Worm (Caenorhabditis elegans) whole organism, late embryonic: Measurements from ENCODE around the gene C35A5.5.

Experiments
- C38D4.7 ChIP-seq: fragments of 200-800 bp; sonication (Bioruptor generic); optimal IDR thresholded peaks from 2 replicates; lab custom pipeline; 2018; ENCODE audit warnings: mild to moderate bottlenecking, missing genetic modification characterization, moderate library complexity, missing compliant biosample characterization
- K02D7.2 ChIP-seq: sonication (generic microtip); optimal IDR thresholded peaks from 2 replicates; lab custom pipeline; 2017; ENCODE audit warnings: mild to moderate bottlenecking, missing genetic modification characterization, missing compliant biosample characterization
- Y22D7AL.16 ChIP-seq: sonication (generic microtip); optimal IDR thresholded peaks from 2 replicates; lab custom pipeline; 2016; ENCODE audit warnings: missing genetic modification characterization, missing compliant biosample characterization
- ahr-1 ChIP-seq: sonication (generic microtip); optimal IDR thresholded peaks from 2 replicates; lab custom pipeline; 2016; ENCODE audit warnings: missing genetic modification characterization, missing compliant biosample characterization
- ama-1 ChIP-seq: fragments of 150-350 bp; optimal IDR thresholded peaks from 2 replicates; lab custom pipeline; 2014
- ceh-18 ChIP-seq: sonication (generic microtip); optimal IDR thresholded peaks from 2 replicates; lab custom pipeline; 2016; ENCODE audit warnings: missing genetic modification characterization, missing compliant biosample characterization
- ceh-19 ChIP-seq: fragments of 200-800 bp; sonication (Bioruptor generic); optimal IDR thresholded peaks from 2 replicates; lab custom pipeline; 2018; ENCODE audit warnings: mild to moderate bottlenecking, missing genetic modification characterization, missing compliant biosample characterization
- ceh-2 ChIP-seq: sonication (generic microtip); optimal IDR thresholded peaks from 2 replicates; lab custom pipeline; 2016; ENCODE audit warnings: missing genotype, missing genetic modification characterization, missing compliant biosample characterization
- ceh-24 ChIP-seq: sonication (generic microtip); optimal IDR thresholded peaks from 2 replicates; lab custom pipeline; 2016; ENCODE audit warnings: mild to moderate bottlenecking, missing genetic modification characterization, missing compliant biosample characterization
- ceh-34 ChIP-seq: sonication (generic microtip); optimal IDR thresholded peaks from 2 replicates; lab custom pipeline; 2016; ENCODE audit warnings: mild to moderate bottlenecking, missing genetic modification characterization, missing compliant biosample characterization
- ceh-45 ChIP-seq: fragments of 200-800 bp; sonication (Bioruptor generic); IDR thresholded peaks from 2 replicates; pipeline ENCODE4 v1.3.6; 2022; ENCODE audit warnings: missing genetic modification reagents, missing genetic modification characterization, missing compliant biosample characterization
- ceh-6 ChIP-seq: fragments of 200-800 bp; sonication (Bioruptor generic); optimal IDR thresholded peaks from 2 replicates; lab custom pipeline; 2018; ENCODE audit warnings: mild to moderate bottlenecking, missing genetic modification characterization, missing compliant biosample characterization
- ceh-9 ChIP-seq: sonication (generic microtip); optimal IDR thresholded peaks from 2 replicates; lab custom pipeline; 2016; ENCODE audit warnings: mild to moderate bottlenecking, missing genetic modification characterization, inconsistent platforms, missing compliant biosample characterization
- che-1 ChIP-seq: sonication (generic microtip); optimal IDR thresholded peaks from 2 replicates; lab custom pipeline; 2016; ENCODE audit warnings: mild to moderate bottlenecking, missing genetic modification characterization, missing compliant biosample characterization
- elt-2 ChIP-seq: sonication (generic microtip); optimal IDR thresholded peaks from 2 replicates; lab custom pipeline; 2016; ENCODE audit warnings: missing genetic modification reagents, missing genetic modification characterization, missing compliant biosample characterization
- elt-4 ChIP-seq: sonication (generic microtip); optimal IDR thresholded peaks from 2 replicates; lab custom pipeline; 2016; ENCODE audit warnings: missing genetic modification characterization, missing compliant biosample characterization
- eyg-1 ChIP-seq: sonication (generic microtip); optimal IDR thresholded peaks from 2 replicates; lab custom pipeline; 2016; ENCODE audit warnings: missing genotype, missing genetic modification characterization, missing compliant biosample characterization
- hlh-30 ChIP-seq: sonication (generic microtip); optimal IDR thresholded peaks from 2 replicates; lab custom pipeline; 2017; ENCODE audit warnings: antibody characterized with exemption, missing genetic modification characterization, missing compliant biosample characterization; ENCODE audit not compliant: insufficient read depth
- lim-6 ChIP-seq: sonication (generic microtip); optimal IDR thresholded peaks from 2 replicates; lab custom pipeline; 2016; ENCODE audit warnings: missing genetic modification characterization, missing compliant biosample characterization
- lin-11 ChIP-seq: fragments of 200-800 bp; sonication (Bioruptor generic); optimal IDR thresholded peaks from 2 replicates; lab custom pipeline; 2018; ENCODE audit warnings: mild to moderate bottlenecking, missing genetic modification characterization, missing compliant biosample characterization
- madf-2 ChIP-seq: sonication (generic microtip); optimal IDR thresholded peaks from 2 replicates; lab custom pipeline; 2017; ENCODE audit warnings: missing genetic modification characterization, missing compliant biosample characterization
- mec-3 ChIP-seq: sonication (generic microtip); optimal IDR thresholded peaks from 2 replicates; lab custom pipeline; 2016; ENCODE audit warnings: borderline replicate concordance, missing genetic modification characterization, missing compliant biosample characterization
- nfya-1 ChIP-seq: sonication (generic microtip); optimal IDR thresholded peaks from 2 replicates; lab custom pipeline; 2017; ENCODE audit warnings: missing genetic modification characterization, mild to moderate bottlenecking, missing compliant biosample characterization, antibody characterized with exemption, moderate library complexity
- nhr-232 ChIP-seq: sonication (generic microtip); optimal IDR thresholded peaks from 2 replicates; lab custom pipeline; 2016; ENCODE audit warnings: missing genetic modification characterization, missing compliant biosample characterization
- odd-2 ChIP-seq: sonication (generic microtip); optimal IDR thresholded peaks from 2 replicates; lab custom pipeline; 2017; ENCODE audit warnings: antibody characterized with exemption, mild to moderate bottlenecking, missing genetic modification characterization, missing compliant biosample characterization
- pag-3 ChIP-seq: sonication (generic microtip); optimal IDR thresholded peaks from 2 replicates; lab custom pipeline; 2016; ENCODE audit warnings: missing compliant biosample characterization, missing genetic modification characterization, borderline replicate concordance
- pat-9 ChIP-seq: fragments of 200-800 bp; sonication (Bioruptor generic); optimal IDR thresholded peaks from 2 replicates; lab custom pipeline; 2018; ENCODE audit warnings: mild to moderate bottlenecking, missing genetic modification characterization, moderate library complexity, missing compliant biosample characterization
- rnt-1 ChIP-seq: sonication (generic microtip); optimal IDR thresholded peaks from 2 replicates; lab custom pipeline; 2016; ENCODE audit warnings: missing genetic modification characterization, missing compliant biosample characterization
- syd-9 ChIP-seq: sonication (generic microtip); optimal IDR thresholded peaks from 2 replicates; lab custom pipeline; 2016; ENCODE audit warnings: mild to moderate bottlenecking, missing genetic modification characterization, moderate library complexity, missing compliant biosample characterization
- tbx-2 ChIP-seq: sonication (generic microtip); optimal IDR thresholded peaks from 2 replicates; lab custom pipeline; 2016; ENCODE audit warnings: missing genetic modification characterization, missing compliant biosample characterization
- tbx-7 ChIP-seq: sonication (generic microtip); optimal IDR thresholded peaks from 2 replicates; lab custom pipeline; 2016; ENCODE audit warnings: missing genotype, missing genetic modification characterization, missing compliant biosample characterization
- unc-55 ChIP-seq: sonication (generic microtip); optimal IDR thresholded peaks from 2 replicates; lab custom pipeline; 2017; ENCODE audit warnings: missing biosample characterization, missing genetic modification reagents, missing genetic modification characterization
- unc-86 ChIP-seq: sonication (generic microtip); optimal IDR thresholded peaks from 2 replicates; lab custom pipeline; 2016; ENCODE audit warnings: missing genetic modification characterization, missing compliant biosample characterization
- ztf-16 ChIP-seq: sonication (generic microtip); optimal IDR thresholded peaks from 2 replicates; lab custom pipeline; 2017; ENCODE audit warnings: missing genetic modification characterization, missing compliant biosample characterization

The C35A5.5 gene

ce11 chrV:10539114-10539513 is 33.5 kb downstream of the C35A5.5 start, which contains the start of gene F25D1.8:
Gene F25D1.8 (plus strand): TSS chrV:10539414.
- no peak for TF ChIP-seq K02D7.2 (tag; lab: Kevin White, UChicago)
- TF ChIP-seq elt-4 (tag; lab: Kevin White, UChicago): no peak
- no peak for TF ChIP-seq ceh-24
- TF ChIP-seq ceh-45 (GFP tag; lab: Robert Waterston, UW): no peak
- TF ChIP-seq elt-2 (tag; lab: Kevin White, UChicago): no peak
- TF ChIP-seq ceh-6 (GFP tag; lab: Kevin White, UChicago): no peak
- TF ChIP-seq syd-9 (tag; lab: Kevin White, UChicago): no peak
- TF ChIP-seq unc-55 (GFP tag; lab: Kevin White, UChicago): no peak

- TF ChIP-seq hlh-30 (tag; lab: Kevin White, UChicago) (no peak), tbx-2 (tag; lab: Kevin White, UChicago) (no peak), ceh-18 (tag; lab: Kevin White, UChicago) (no peak), lin-11 (tag; lab: Kevin White, UChicago) (no peak), madf-2 (tag; lab: Kevin White, UChicago) (no peak), ztf-16 (tag; lab: Kevin White, UChicago) (no peak), pag-3 (tag; lab: Kevin White, UChicago) (no peak), nfya-1 (tag; lab: Kevin White, UChicago) (no peak), syd-9 (tag; lab: Kevin White, UChicago) (no peak), pat-9 (no peak), ahr-1 (no peak), odd-2 (no peak), ceh-9 (tag; lab: Kevin White, UChicago) (no peak), C38D4.7 (GFP tag; lab: Kevin White, UChicago) (no peak)
- TF ChIP-seq, all 69 proteins: peak for 0
These were observed 34.4 kb downstream of the C35A5.5 start, which contains the start of gene degt-1 for ce11 chrV:10540024-10540423. Gene degt-1 (plus strand): TSS chrV:10540324.

- TF ChIP-seq odd-2: no peak
- TF ChIP-seq unc-55 (GFP tag; lab: Kevin White, UChicago): no peak
- no peak for TF ChIP-seq unc-86 (tag; lab: Kevin White, UChicago)
- TF ChIP-seq ceh-19: no peak
- TF ChIP-seq ceh-2 (tag; lab: Kevin White, UChicago): no peak
These were observed 41.1 kb downstream of the C35A5.5 start, which contains the start of gene F25D1.5 for ce11 chrV:10546749-10547148. Gene F25D1.5 (minus strand): TSS chrV:10546783.

- no peak for TF ChIP-seq elt-4 (tag; lab: Kevin White, UChicago)
These were observed 43.3 kb downstream of the C35A5.5 start, which contains the start of gene srd-34 for ce11 chrV:10548981-10549380. Gene srd-34 (minus strand): TSS chrV:10549081.

- no peak for TF ChIP-seq eyg-1 (tag; lab: Kevin White, UChicago)
- TF ChIP-seq ahr-1: no peak
- no peak for TF ChIP-seq odd-2
- no peak for TF ChIP-seq tbx-7
- no peak for TF ChIP-seq lin-11 (tag; lab: Kevin White, UChicago)
- TF ChIP-seq ceh-34 (tag; lab: Kevin White, UChicago): no peak
- no peak for TF ChIP-seq nhr-232 (tag; lab: Kevin White, UChicago)
- no peak for TF ChIP-seq lim-6 (tag; lab: Kevin White, UChicago)
- no peak for TF ChIP-seq Y22D7AL.16 (tag; lab: Kevin White, UChicago)
- no peak for TF ChIP-seq rnt-1 (tag; lab: Kevin White, UChicago)
- TF ChIP-seq elt-4 (tag; lab: Kevin White, UChicago): no peak
- TF ChIP-seq elt-2 (tag; lab: Kevin White, UChicago): no peak
- TF ChIP-seq che-1 (tag; lab: Kevin White, UChicago): no peak
- no peak for TF ChIP-seq C38D4.7 (GFP tag; lab: Kevin White, UChicago)
- TF ChIP-seq mec-3: no peak
- no peak for TF ChIP-seq ceh-19
- no peak for TF ChIP-seq ama-1
These were observed 44.1 kb downstream of the C35A5.5 start, which contains the start of gene F32G8.2 for ce11 chrV:10549717-10550116. Gene F32G8.2 (plus strand): TSS chrV:10550017.
